Worm (Caenorhabditis elegans) whole organism, L3 larva: Measurements from ENCODE around the gene C25E10.8.

ENCODE experiments used
- mdl-1 ChIP-seq: fragments of 150-350 bp; optimal IDR thresholded peaks from 2 replicates; lab custom pipeline; 2014; ENCODE audit warnings: missing biosample characterization, missing genetic modification characterization
- unc-62 ChIP-seq: fragments of 150-350 bp; sonication (generic microtip); optimal IDR thresholded peaks from 4 replicates; lab custom pipeline; 2014; ENCODE audit warnings: missing biosample characterization, missing genetic modification reagents, missing genetic modification characterization
- ztf-11 ChIP-seq: fragments of 150-350 bp; optimal IDR thresholded peaks from 2 replicates; lab custom pipeline; 2014; ENCODE audit warnings: missing biosample characterization, missing genetic modification characterization

DNA sequence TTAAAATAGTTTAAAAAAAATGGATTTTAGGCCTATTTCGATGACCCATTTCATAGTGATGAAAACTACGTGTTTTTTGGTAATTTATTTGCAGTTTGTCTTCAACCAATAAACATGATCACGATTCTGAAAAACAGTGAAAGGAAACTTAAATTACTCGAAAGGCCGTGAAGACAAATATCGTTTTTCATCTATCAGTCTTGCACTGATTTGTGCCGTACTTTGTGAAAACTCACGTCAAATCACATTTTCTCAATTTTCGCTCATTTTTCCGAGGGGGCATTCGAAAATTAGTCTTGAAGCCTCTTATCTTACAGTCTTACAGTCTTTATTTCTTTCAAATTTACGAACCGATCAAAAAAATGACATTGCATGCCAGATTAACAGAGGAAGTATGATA, 4.8 kb upstream of the C25E10.8 start, which contains the start of gene C25E10.11:
- no peak for TF ChIP-seq ztf-11 (tag; lab: Kevin White, UChicago)
- TF ChIP-seq mdl-1 (tag; lab: Kevin White, UChicago), result no peak
- TF ChIP-seq unc-62 (GFP tag; lab: Kevin White, UChicago), result no peak
